Worm (Caenorhabditis elegans): ENCODE data around the gene F56B3.6.

Gene F56B3.6

ce11 chrIV:796521-797073, 8.7 kb downstream of the F56B3.6 start, which contains the start of the genes F56B3.11 and ech-5 (continued):
- TF ChIP-seq attf-5 (GFP tag; optimal IDR thresholded peaks at IDR 0.05), result peak; percentile 80
- peak; percentile 47 for TF ChIP-seq hmg-1.2 (GFP tag; IDR thresholded peaks at IDR 0.05)
- no peak for TF ChIP-seq D2030.7 (GFP tag; IDR thresholded peaks at IDR 0.05)
- no peak for TF ChIP-seq rcor-1 (GFP tag; IDR thresholded peaks at IDR 0.05)
- no peak for TF ChIP-seq C17E4.6 (GFP tag; IDR thresholded peaks at IDR 0.05)
- TF ChIP-seq T26A5.8 (tag; optimal IDR thresholded peaks at IDR 0.05), result no peak
- peak; percentile 9 for TF ChIP-seq tlf-1 (GFP tag; optimal IDR thresholded peaks at IDR 0.05)
- TF ChIP-seq F57A8.1 (GFP tag; optimal IDR thresholded peaks at IDR 0.05), result no peak
- TF ChIP-seq cebp-2 (GFP tag; IDR thresholded peaks at IDR 0.05), result no peak
- no peak for TF ChIP-seq ceh-58 (GFP tag; IDR thresholded peaks at IDR 0.05)
- TF ChIP-seq athp-1 (tag; optimal IDR thresholded peaks at IDR 0.05), result peak; percentile 12
- peak; percentile 71 for TF ChIP-seq lin-40 (tag; optimal IDR thresholded peaks at IDR 0.05)
- peak; percentile 35 for TF ChIP-seq ztf-26 (tag; optimal IDR thresholded peaks at IDR 0.05)
- no peak for TF ChIP-seq madf-6 (GFP tag; IDR thresholded peaks at IDR 0.05)
- TF ChIP-seq pha-4 (tag; optimal IDR thresholded peaks at IDR 0.05), result no peak
- TF ChIP-seq lir-1 (GFP tag; conservative IDR thresholded peaks at IDR 0.05), result no peak
- no peak for TF ChIP-seq B0336.3 (GFP tag; IDR thresholded peaks at IDR 0.05)
- no peak for TF ChIP-seq F10E7.11 (tag; optimal IDR thresholded peaks at IDR 0.05)
- peak; percentile 1 for TF ChIP-seq nhr-80 (tag; optimal IDR thresholded peaks at IDR 0.05)
- peak; percentile 2 for TF ChIP-seq ztf-18 (tag; optimal IDR thresholded peaks at IDR 0.05)
- TF ChIP-seq ama-1 (optimal IDR thresholded peaks at IDR 0.05), result no peak
- TF ChIP-seq ama-1 (GFP tag; optimal IDR thresholded peaks at IDR 0.05), result no peak
- TF ChIP-seq snpc-3.4 (tag; optimal IDR thresholded peaks at IDR 0.05), result no peak
- TF ChIP-seq lag-1 (GFP tag; IDR thresholded peaks at IDR 0.05), result no peak
- no peak for TF ChIP-seq ztf-28 (GFP tag; IDR thresholded peaks at IDR 0.05)
- no peak for TF ChIP-seq F22D6.2 (tag; optimal IDR thresholded peaks at IDR 0.05)
- no peak for TF ChIP-seq egl-44 (GFP tag; IDR thresholded peaks at IDR 0.05)
- no peak for TF ChIP-seq hmg-20 (GFP tag; IDR thresholded peaks at IDR 0.05)
- TF ChIP-seq ccch-3 (GFP tag; optimal IDR thresholded peaks at IDR 0.05), result peak; percentile 77
- no peak for TF ChIP-seq tbx-9 (tag; optimal IDR thresholded peaks at IDR 0.05; ENCODE audit: borderline replicate concordance)
- no peak for TF ChIP-seq F57C9.4 (tag; optimal IDR thresholded peaks at IDR 0.05)
- TF ChIP-seq ztf-6 (GFP tag; IDR thresholded peaks at IDR 0.05), result no peak
- TF ChIP-seq lsl-1 (GFP tag; optimal IDR thresholded peaks at IDR 0.05), result peak; percentile 54
- TF ChIP-seq madf-8 (GFP tag; conservative IDR thresholded peaks at IDR 0.05), result no peak
- TF ChIP-seq Y56A3A.18 (GFP tag; IDR thresholded peaks at IDR 0.05), result no peak
- no peak for TF ChIP-seq nfyb-1 (GFP tag; IDR thresholded peaks at IDR 0.05)
- no peak for TF ChIP-seq dpl-1 (GFP tag; optimal IDR thresholded peaks at IDR 0.05)
- no peak for TF ChIP-seq zim-3 (tag; optimal IDR thresholded peaks at IDR 0.05)
- TF ChIP-seq F52B5.7 (tag; optimal IDR thresholded peaks at IDR 0.05), result no peak
- no peak for TF ChIP-seq B0261.1 (tag; optimal IDR thresholded peaks at IDR 0.05)
- no peak for TF ChIP-seq F37B4.10 (GFP tag; IDR thresholded peaks at IDR 0.05)
- no peak for TF ChIP-seq chd-7 (tag; optimal IDR thresholded peaks at IDR 0.05)
- no peak for TF ChIP-seq ztf-25 (GFP tag; IDR thresholded peaks at IDR 0.05)
- TF ChIP-seq C06A6.2 (GFP tag; conservative IDR thresholded peaks at IDR 0.05), result no peak
- no peak for TF ChIP-seq snpc-4 (GFP tag; optimal IDR thresholded peaks at IDR 0.05)
- peak in 3 of 4 experiments; percentile 11 to 62 (median 35) for TF ChIP-seq snpc-4 (tag; optimal IDR thresholded peaks at IDR 0.05)
- TF ChIP-seq ztf-22 (GFP tag; optimal IDR thresholded peaks at IDR 0.05), result no peak
- no peak for TF ChIP-seq hsf-1 (GFP tag; IDR thresholded peaks at IDR 0.05)
- no peak for TF ChIP-seq madf-3 (GFP tag; IDR thresholded peaks at IDR 0.05)
- TF ChIP-seq efl-1 (GFP tag; optimal IDR thresholded peaks at IDR 0.05), result peak; percentile 14
